Worm (Caenorhabditis elegans) whole organism, early embryonic: ENCODE results near the gene E02H4.6.

Source experiments
- B0310.2 ChIP-seq: sonication (generic microtip); optimal IDR thresholded peaks from 2 replicates; lab custom pipeline; 2016; ENCODE audit warnings: mild to moderate bottlenecking, missing genetic modification characterization, missing compliant biosample characterization
- F13C5.2 ChIP-seq: sonication (generic microtip); optimal IDR thresholded peaks from 2 replicates; lab custom pipeline; 2017; ENCODE audit warnings: mild to moderate bottlenecking, missing genetic modification characterization, inconsistent platforms, missing compliant biosample characterization
- aly-1 ChIP-seq: sonication (generic microtip); optimal IDR thresholded peaks from 2 replicates; lab custom pipeline; 2016; ENCODE audit warnings: missing genetic modification characterization, missing compliant biosample characterization
- ama-1 ChIP-seq: fragments of 150-350 bp; optimal IDR thresholded peaks from 2 replicates; lab custom pipeline; 2014
- ceh-13 ChIP-seq: fragments of 200-800 bp; sonication (Bioruptor generic); optimal IDR thresholded peaks from 2 replicates; lab custom pipeline; 2018; ENCODE audit warnings: mild to moderate bottlenecking, missing genetic modification characterization, missing compliant biosample characterization
- ceh-36 ChIP-seq: sonication (generic microtip); optimal IDR thresholded peaks from 2 replicates; lab custom pipeline; 2016; ENCODE audit warnings: missing genetic modification characterization, inconsistent platforms, missing compliant biosample characterization
- ets-7 ChIP-seq: sonication (generic microtip); optimal IDR thresholded peaks from 2 replicates; lab custom pipeline; 2016; ENCODE audit warnings: missing genotype, missing genetic modification characterization, missing compliant biosample characterization
- hmbx-1 ChIP-seq: sonication (generic microtip); optimal IDR thresholded peaks from 2 replicates; lab custom pipeline; 2016; ENCODE audit warnings: mild to moderate bottlenecking, missing genetic modification characterization, missing compliant biosample characterization
- hmg-4 ChIP-seq: fragments of 200-800 bp; sonication (Bioruptor generic); optimal IDR thresholded peaks from 2 replicates; lab custom pipeline; 2018; ENCODE audit warnings: mild to moderate bottlenecking, missing genetic modification characterization, missing compliant biosample characterization
- hnd-1 ChIP-seq: sonication (generic microtip); optimal IDR thresholded peaks from 2 replicates; lab custom pipeline; 2016; ENCODE audit warnings: missing genetic modification characterization, missing compliant biosample characterization
- scrt-1 ChIP-seq: fragments of 200-800 bp; sonication (Bioruptor generic); IDR thresholded peaks from 2 replicates; pipeline ENCODE4 v1.3.6; 2022; ENCODE audit warnings: missing genetic modification characterization, missing compliant biosample characterization
- sea-1 ChIP-seq: fragments of 200-800 bp; sonication (Bioruptor generic); conservative IDR thresholded peaks from 2 replicates; pipeline ENCODE4 v1.3.6; 2022; ENCODE audit warnings: missing genetic modification characterization, missing compliant biosample characterization
- tbx-11 ChIP-seq: fragments of 200-800 bp; sonication (Bioruptor generic); IDR thresholded peaks from 2 replicates; pipeline ENCODE4 v1.3.6; 2022; ENCODE audit warnings: missing genetic modification characterization, missing compliant biosample characterization
- tbx-37 ChIP-seq: fragments of 200-800 bp; sonication (Bioruptor generic); conservative IDR thresholded peaks from 2 replicates; pipeline ENCODE4 v1.3.6; 2022; ENCODE audit warnings: missing genetic modification reagents, missing genetic modification characterization, missing compliant biosample characterization
- tra-4 ChIP-seq: sonication (generic microtip); optimal IDR thresholded peaks from 2 replicates; lab custom pipeline; 2017; ENCODE audit warnings: missing genetic modification characterization, missing compliant biosample characterization

Gene E02H4.6

ce11 chrX:14214520-14215023, 37.4 kb downstream of the E02H4.6 start, which contains the start of gene K06G5.1:
K06G5.1 (plus strand) TSS chrX:14214973.
- no peak for TF ChIP-seq scrt-1 (GFP tag; lab: Robert Waterston, UW)
- no peak for TF ChIP-seq hnd-1 (tag; lab: Kevin White, UChicago)

- TF ChIP-seq ceh-13 (GFP tag; lab: Kevin White, UChicago) (no peak), hmbx-1 (tag; lab: Kevin White, UChicago) (no peak), tbx-37 (GFP tag; lab: Robert Waterston, UW) (no peak)
Observed at ce11 chrX:14213314-14213713, 38.6 kb downstream of the E02H4.6 start.

- no peak for TF ChIP-seq ama-1 (lab: Kevin White, UChicago)
- no peak for TF ChIP-seq sea-1
- TF ChIP-seq hmg-4: no peak
Observed at ce11 chrX:14207942-14208341, 44.0 kb downstream of the E02H4.6 start, which contains the start of gene ceh-37. ceh-37 (minus strand) TSS chrX:14208000.

ce11 chrX:14206321-14206720, 45.6 kb downstream of the E02H4.6 start:
- TF ChIP-seq hnd-1 (tag; lab: Kevin White, UChicago): no peak
- TF ChIP-seq tbx-37 (GFP tag; lab: Robert Waterston, UW): no peak
- no peak for TF ChIP-seq ama-1 (lab: Kevin White, UChicago)
- TF ChIP-seq scrt-1 (GFP tag; lab: Robert Waterston, UW): no peak
- TF ChIP-seq aly-1: no peak
- TF ChIP-seq tbx-11 (GFP tag; lab: Robert Waterston, UW): no peak
- TF ChIP-seq tra-4 (tag; lab: Kevin White, UChicago): no peak
- TF ChIP-seq sea-1: no peak
- no peak for TF ChIP-seq hmg-4
- TF ChIP-seq ceh-13 (GFP tag; lab: Kevin White, UChicago): no peak
- TF ChIP-seq ets-7 (tag; lab: Kevin White, UChicago): no peak
- TF ChIP-seq hmbx-1 (tag; lab: Kevin White, UChicago): no peak
- no peak for TF ChIP-seq ceh-36 (tag; lab: Kevin White, UChicago)
- no peak for TF ChIP-seq B0310.2 (tag; lab: Kevin White, UChicago)
- no peak for TF ChIP-seq F13C5.2 (tag; lab: Kevin White, UChicago)
